Fruit fly (Drosophila melanogaster) whole organism, embryonic: ENCODE data around the gene CG6055.

Experiments used
- B-H2 ChIP-seq: fragments of 200-800 bp; sonication (Bioruptor generic); optimal IDR thresholded peaks from 2 replicates; lab custom pipeline; 2018; ENCODE audit warnings: missing biosample characterization, mild to moderate bottlenecking, missing genetic modification characterization
- CG10147 ChIP-seq: fragments of 200-800 bp; sonication (Bioruptor generic); optimal IDR thresholded peaks from 2 replicates; lab custom pipeline; 2019; ENCODE audit warnings: missing biosample characterization, mild to moderate bottlenecking, missing genetic modification characterization, moderate library complexity
- CG10543 ChIP-seq: fragments of 200-800 bp; sonication (Bioruptor generic); optimal IDR thresholded peaks from 3 replicates; lab custom pipeline; 2017; ENCODE audit warnings: missing biosample characterization, mild to moderate bottlenecking, missing genetic modification characterization, moderate library complexity
- CG10979 ChIP-seq: fragments of 200-800 bp; sonication (Bioruptor generic); optimal IDR thresholded peaks from 2 replicates; lab custom pipeline; 2018; ENCODE audit warnings: missing biosample characterization, mild to moderate bottlenecking, missing genetic modification characterization, moderate library complexity
- CG11456 ChIP-seq: fragments of 200-800 bp; sonication (Bioruptor generic); IDR thresholded peaks from 3 replicates; pipeline ENCODE4 v1.3.6; 2022; ENCODE audit warnings: missing biosample characterization, missing genetic modification characterization
- CG11723 ChIP-seq: fragments of 200-800 bp; sonication (Bioruptor generic); optimal IDR thresholded peaks from 2 replicates; lab custom pipeline; 2017; ENCODE audit warnings: missing biosample characterization, mild to moderate bottlenecking, missing genetic modification characterization
- CG12659 ChIP-seq: fragments of 200-800 bp; sonication (Bioruptor generic); optimal IDR thresholded peaks from 3 replicates; lab custom pipeline; 2017; ENCODE audit warnings: mild to moderate bottlenecking, missing biosample characterization, missing genetic modification reagents, missing genetic modification characterization
- CG12769 ChIP-seq: fragments of 200-800 bp; sonication (Bioruptor generic); optimal IDR thresholded peaks from 2 replicates; lab custom pipeline; 2019; ENCODE audit warnings: missing biosample characterization, mild to moderate bottlenecking, missing genetic modification characterization, moderate library complexity
- CG13296 ChIP-seq: fragments of 200-800 bp; sonication (Bioruptor generic); optimal IDR thresholded peaks from 3 replicates; lab custom pipeline; 2018; ENCODE audit warnings: missing biosample characterization, mild to moderate bottlenecking, missing genetic modification characterization
- CG17361 ChIP-seq: fragments of 200-800 bp; sonication (Bioruptor generic); IDR thresholded peaks from 3 replicates; pipeline ENCODE4 v1.3.6; 2022; ENCODE audit warnings: missing biosample characterization, missing genetic modification characterization
- CG17385 ChIP-seq: fragments of 200-800 bp; sonication (Bioruptor generic); optimal IDR thresholded peaks from 3 replicates; lab custom pipeline; 2018; ENCODE audit warnings: missing biosample characterization, mild to moderate bottlenecking, missing genetic modification characterization
- CG17612 ChIP-seq: fragments of 200-800 bp; sonication (Bioruptor generic); IDR thresholded peaks from 2 replicates; pipeline ENCODE4 v1.3.6; 2022; ENCODE audit warnings: missing biosample characterization, missing genetic modification characterization
- CG30403 ChIP-seq: fragments of 200-800 bp; sonication (Bioruptor generic); optimal IDR thresholded peaks from 3 replicates; lab custom pipeline; 2016; ENCODE audit warnings: missing biosample characterization, missing genetic modification characterization
- CG3065 ChIP-seq: fragments of 200-800 bp; sonication (Bioruptor generic); optimal IDR thresholded peaks from 2 replicates; lab custom pipeline; 2016; ENCODE audit warnings: missing biosample characterization, missing genetic modification characterization
- CG31441 ChIP-seq: fragments of 200-800 bp; sonication (Bioruptor generic); IDR thresholded peaks from 2 replicates; pipeline ENCODE4 v1.3.6; 2022; ENCODE audit warnings: missing biosample characterization, missing genetic modification characterization
- CG6272 ChIP-seq: fragments of 200-800 bp; sonication (Bioruptor generic); IDR thresholded peaks from 2 replicates; pipeline ENCODE4 v1.3.6; 2022; ENCODE audit warnings: missing biosample characterization, missing genetic modification characterization
- CG6765 ChIP-seq: fragments of 200-800 bp; sonication (Bioruptor generic); optimal IDR thresholded peaks from 3 replicates; lab custom pipeline; 2017; ENCODE audit warnings: missing biosample characterization, mild to moderate bottlenecking, missing genetic modification characterization
- CG7357 ChIP-seq: fragments of 200-800 bp; sonication (Bioruptor generic); IDR thresholded peaks from 3 replicates; pipeline ENCODE4 v1.3.6; 2022; ENCODE audit warnings: missing biosample characterization, missing genetic modification characterization
- CG7556 ChIP-seq: fragments of 200-800 bp; sonication (Bioruptor generic); optimal IDR thresholded peaks from 2 replicates; lab custom pipeline; 2017; ENCODE audit warnings: missing biosample characterization, mild to moderate bottlenecking, missing genetic modification characterization
- CG7987 ChIP-seq: fragments of 200-800 bp; sonication (Bioruptor generic); optimal IDR thresholded peaks from 2 replicates; lab custom pipeline; 2018; ENCODE audit warnings: missing biosample characterization, mild to moderate bottlenecking, missing genetic modification characterization, moderate library complexity
- CG8359 ChIP-seq: fragments of 200-800 bp; sonication (Bioruptor generic); optimal IDR thresholded peaks from 2 replicates; lab custom pipeline; 2017; ENCODE audit warnings: missing biosample characterization, mild to moderate bottlenecking, missing genetic modification characterization, borderline replicate concordance
- CG8944 ChIP-seq: fragments of 200-800 bp; sonication (Bioruptor generic); optimal IDR thresholded peaks from 3 replicates; lab custom pipeline; 2016; ENCODE audit warnings: missing biosample characterization, missing genetic modification characterization
- CrebB ChIP-seq: fragments of 200-800 bp; sonication (Bioruptor generic); optimal IDR thresholded peaks from 3 replicates; lab custom pipeline; 2018; ENCODE audit warnings: missing biosample characterization, mild to moderate bottlenecking, missing genetic modification characterization
- Fer1 ChIP-seq: fragments of 200-800 bp; sonication (Bioruptor generic); optimal IDR thresholded peaks from 2 replicates; lab custom pipeline; 2017; ENCODE audit warnings: missing biosample characterization, mild to moderate bottlenecking, missing genetic modification characterization
- MTF-1 ChIP-seq: fragments of 200-800 bp; sonication (Bioruptor generic); optimal IDR thresholded peaks from 2 replicates; lab custom pipeline; 2018; ENCODE audit warnings: missing biosample characterization, mild to moderate bottlenecking, missing genetic modification characterization, borderline replicate concordance
- NC2β ChIP-seq: fragments of 200-800 bp; sonication (Bioruptor generic); optimal IDR thresholded peaks from 2 replicates; lab custom pipeline; 2016; ENCODE audit warnings: missing biosample characterization, missing genetic modification characterization
- NFAT ChIP-seq: fragments of 200-800 bp; sonication (Bioruptor generic); IDR thresholded peaks from 2 replicates; pipeline ENCODE4 v1.3.6; 2022; ENCODE audit warnings: missing biosample characterization, missing genetic modification characterization
- NK7.1 ChIP-seq: fragments of 200-800 bp; sonication (Bioruptor generic); optimal IDR thresholded peaks from 3 replicates; lab custom pipeline; 2016; ENCODE audit warnings: missing biosample characterization, missing genetic modification characterization
- TFAM ChIP-seq: fragments of 200-800 bp; sonication (Bioruptor generic); optimal IDR thresholded peaks from 2 replicates; lab custom pipeline; 2017; ENCODE audit warnings: missing biosample characterization, missing genetic modification characterization, inconsistent platforms
- bab2 ChIP-seq: fragments of 200-800 bp; sonication (Bioruptor generic); optimal IDR thresholded peaks from 2 replicates; lab custom pipeline; 2016; ENCODE audit warnings: missing biosample characterization, missing genetic modification characterization
- bbx ChIP-seq: fragments of 200-800 bp; sonication (Bioruptor generic); IDR thresholded peaks from 2 replicates; pipeline ENCODE4 v1.3.6; 2022; ENCODE audit warnings: missing biosample characterization, missing genetic modification characterization; ENCODE audit not compliant: partially characterized antibody
- bcd ChIP-seq: fragments of 200-800 bp; sonication (Bioruptor generic); optimal IDR thresholded peaks from 2 replicates; lab custom pipeline; 2017; ENCODE audit warnings: missing biosample characterization, mild to moderate bottlenecking, missing genetic modification characterization
- dm ChIP-seq: fragments of 200-800 bp; sonication (Bioruptor generic); optimal IDR thresholded peaks from 3 replicates; lab custom pipeline; 2016; ENCODE audit warnings: missing biosample characterization, missing genetic modification characterization
- dysf ChIP-seq: fragments of 200-800 bp; sonication (Bioruptor generic); IDR thresholded peaks from 3 replicates; pipeline ENCODE4 v1.3.6; 2022; ENCODE audit warnings: missing biosample characterization, missing genetic modification characterization
- ems ChIP-seq: fragments of 200-800 bp; sonication (Bioruptor generic); optimal IDR thresholded peaks from 3 replicates; lab custom pipeline; 2016; ENCODE audit warnings: missing biosample characterization, missing genetic modification characterization
- gcm2 ChIP-seq: fragments of 200-800 bp; sonication (Bioruptor generic); optimal IDR thresholded peaks from 2 replicates; lab custom pipeline; 2016; ENCODE audit warnings: missing biosample characterization, missing genetic modification characterization
- grau ChIP-seq: fragments of 200-800 bp; optimal IDR thresholded peaks from 3 replicates; lab custom pipeline; 2019; ENCODE audit warnings: missing biosample characterization, mild to moderate bottlenecking, missing genetic modification characterization, moderate library complexity
- grn ChIP-seq: fragments of 200-800 bp; sonication (Bioruptor generic); optimal IDR thresholded peaks from 3 replicates; lab custom pipeline; 2017; ENCODE audit warnings: missing biosample characterization, missing genetic modification characterization
- gro ChIP-seq: fragments of 200-800 bp; sonication (Bioruptor generic); optimal IDR thresholded peaks from 2 replicates; lab custom pipeline; 2016; ENCODE audit warnings: missing biosample characterization, missing genetic modification characterization
- gsb-n ChIP-seq: fragments of 200-800 bp; sonication (Bioruptor generic); optimal IDR thresholded peaks from 3 replicates; lab custom pipeline; 2018; ENCODE audit warnings: missing biosample characterization, mild to moderate bottlenecking, missing genetic modification characterization
- h ChIP-seq: fragments of >200 bp; optimal IDR thresholded peaks from 2 replicates; lab custom pipeline; 2017
- lab ChIP-seq: fragments of 200-800 bp; sonication (Bioruptor generic); optimal IDR thresholded peaks from 3 replicates; lab custom pipeline; 2017; ENCODE audit warnings: missing biosample characterization, missing genetic modification characterization, mild to moderate bottlenecking, moderate library complexity, missing genetic modification reagents
- maf-S ChIP-seq: fragments of 200-800 bp; sonication (Bioruptor generic); optimal IDR thresholded peaks from 2 replicates; lab custom pipeline; 2016; ENCODE audit warnings: missing biosample characterization, missing genetic modification characterization
- nerfin-2 ChIP-seq: fragments of 200-800 bp; sonication (Bioruptor generic); IDR thresholded peaks from 2 replicates; pipeline ENCODE4 v1.3.6; 2022; ENCODE audit warnings: missing biosample characterization, missing genetic modification characterization; ENCODE audit not compliant: partially characterized antibody
- odd ChIP-seq: fragments of 200-800 bp; sonication (Bioruptor generic); optimal IDR thresholded peaks from 2 replicates; lab custom pipeline; 2017; ENCODE audit warnings: missing biosample characterization, mild to moderate bottlenecking, missing genetic modification characterization
- row ChIP-seq: fragments of 200-800 bp; sonication (Bioruptor generic); IDR thresholded peaks from 3 replicates; pipeline ENCODE4 v1.3.6; 2022; ENCODE audit warnings: missing biosample characterization, missing genetic modification characterization
- sqz ChIP-seq: fragments of 200-800 bp; sonication (Bioruptor generic); optimal IDR thresholded peaks from 3 replicates; lab custom pipeline; 2018; ENCODE audit warnings: missing biosample characterization, mild to moderate bottlenecking, missing genetic modification characterization
- unc-4 ChIP-seq: fragments of 200-800 bp; sonication (Bioruptor generic); IDR thresholded peaks from 2 replicates; pipeline ENCODE4 v1.3.6; 2022; ENCODE audit warnings: missing biosample characterization, missing genetic modification characterization; ENCODE audit not compliant: partially characterized antibody
- zfh1 ChIP-seq: fragments of 200-800 bp; sonication (Bioruptor generic); IDR thresholded peaks from 3 replicates; pipeline ENCODE4 v1.3.6; 2022; ENCODE audit warnings: missing biosample characterization, missing genetic modification characterization
- zfh2 ChIP-seq: fragments of 200-800 bp; sonication (Bioruptor generic); optimal IDR thresholded peaks from 2 replicates; lab custom pipeline; 2016; ENCODE audit warnings: missing biosample characterization, missing genetic modification characterization

CG6055 gene

dm6 chr2L:7515396-7515795 is 49.1 kb downstream of the CG6055 start (continued):
- TF ChIP-seq bbx (GFP tag; lab: Robert Waterston, UW), result no peak
- no peak for TF ChIP-seq CG30403 (GFP tag; lab: Kevin White, UChicago)
- no peak for TF ChIP-seq CG10147 (GFP tag; lab: Kevin White, UChicago)
- TF ChIP-seq CG11723 (GFP tag; lab: Kevin White, UChicago), result no peak
- TF ChIP-seq CG7357, result no peak
- peak; percentile 49; the same call in 2 of the 3 replicates for TF ChIP-seq row (GFP tag; lab: Robert Waterston, UW)
- TF ChIP-seq gro (GFP tag; lab: Kevin White, UChicago), result no peak
- no peak for TF ChIP-seq MTF-1 (GFP tag; lab: Kevin White, UChicago)
- TF ChIP-seq CG11456 (GFP tag; lab: Robert Waterston, UW), result no peak
- TF ChIP-seq grau (tag; lab: Kevin White, UChicago), result peak; percentile 36
- no peak for TF ChIP-seq nerfin-2
- TF ChIP-seq bab2 (GFP tag; lab: Kevin White, UChicago), result no peak

DNA sequence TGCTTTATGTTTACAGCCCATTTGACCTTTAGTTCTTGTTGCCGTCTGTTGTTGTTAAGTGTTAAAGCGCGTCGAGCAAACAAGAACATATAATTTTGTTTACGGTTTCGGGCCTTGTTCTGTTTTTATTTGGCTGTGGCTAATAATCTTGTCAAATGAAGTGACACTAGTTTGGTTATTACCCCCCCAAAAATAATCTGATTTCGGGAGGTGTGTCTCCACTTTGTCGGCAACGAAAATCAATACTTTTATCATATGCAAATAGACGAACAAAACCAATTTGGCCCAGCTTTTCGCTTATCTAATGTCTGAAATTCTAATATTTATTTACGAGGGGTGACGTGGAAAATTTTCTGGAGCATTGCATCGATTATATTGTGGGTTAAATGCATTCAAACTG is 52.6 kb downstream of the CG6055 start:
- TF ChIP-seq Fer1 (peak; percentile 45), CG17385 (GFP tag; lab: Kevin White, UChicago) (peak; percentile 46), gcm2 (GFP tag; lab: Kevin White, UChicago) (no peak), TFAM (no peak), CG6272 (GFP tag; lab: Robert Waterston, UW) (no peak), NFAT (no peak), dm (GFP tag; lab: Kevin White, UChicago) (no peak), dysf (GFP tag; lab: Robert Waterston, UW) (no peak; the same call in 2 of the 3 replicates), CG12769 (tag; lab: Kevin White, UChicago) (peak; percentile 65), CG8944 (GFP tag; lab: Kevin White, UChicago) (no peak), sqz (peak; percentile 1), CG13296 (peak; percentile 69), CG17361 (GFP tag; lab: Robert Waterston, UW) (peak; percentile 34; the same call in 1 of the 3 replicates), CG6765 (peak; percentile 26), NK7.1 (GFP tag; lab: Kevin White, UChicago) (peak; percentile 16), CG11723 (GFP tag; lab: Kevin White, UChicago) (peak; percentile 7), CG10979 (tag; lab: Kevin White, UChicago) (peak; percentile 0), CG7556 (GFP tag; lab: Kevin White, UChicago) (peak; percentile 21), CG10543 (GFP tag; lab: Kevin White, UChicago) (peak; percentile 21), zfh1 (GFP tag; lab: Robert Waterston, UW) (0 out of 3 replicates have a peak, but pooled peaks have one; percentile 18), h (lab: Kevin White, UChicago) (no peak), ems (GFP tag; lab: Kevin White, UChicago) (no peak), maf-S (GFP tag; lab: Kevin White, UChicago) (no peak), bcd (GFP tag; lab: Kevin White, UChicago) (no peak), CG7987 (GFP tag; lab: Kevin White, UChicago) (peak; percentile 27), B-H2 (GFP tag; lab: Kevin White, UChicago) (no peak), lab (peak; percentile 49), odd (GFP tag; lab: Kevin White, UChicago) (peak; percentile 55), CG17612 (GFP tag; lab: Robert Waterston, UW) (no peak), CG31441 (GFP tag; lab: Robert Waterston, UW) (0 out of 2 replicates have a peak, but pooled peaks have one; percentile 24), gsb-n (tag; lab: Kevin White, UChicago) (peak; percentile 31), CrebB (tag; lab: Kevin White, UChicago) (peak; percentile 68), MTF-1 (GFP tag; lab: Kevin White, UChicago) (peak; percentile 31), zfh2 (GFP tag; lab: Kevin White, UChicago) (no peak), CG12659 (GFP tag; lab: Kevin White, UChicago) (peak; percentile 27), grn (GFP tag; lab: Kevin White, UChicago) (peak; percentile 35), NC2β (GFP tag; lab: Kevin White, UChicago) (peak; percentile 26), CG8359 (peak; percentile 27), CG3065 (GFP tag; lab: Kevin White, UChicago) (no peak), unc-4 (GFP tag; lab: Robert Waterston, UW) (no peak)
